Worm (Caenorhabditis elegans) whole organism, mixed stage, embryonic: Measurements from ENCODE around the gene spl-3.

Source experiments
- M03D4.4 ChIP-seq: sonication (generic microtip); optimal IDR thresholded peaks from 2 replicates; lab custom pipeline; 2017; ENCODE audit warnings: mild to moderate bottlenecking, missing genetic modification characterization, missing compliant biosample characterization
- bed-3 ChIP-seq: fragments of 200-800 bp; sonication (Bioruptor generic); optimal IDR thresholded peaks from 3 replicates; lab custom pipeline; 2018; ENCODE audit warnings: mild to moderate bottlenecking, missing genetic modification characterization, moderate library complexity, missing compliant biosample characterization
- blmp-1 ChIP-seq: fragments of 150-350 bp; optimal IDR thresholded peaks from 2 replicates; lab custom pipeline; 2014; ENCODE audit warnings: missing biosample characterization, missing genetic modification characterization
- ceh-39 ChIP-seq: fragments of 150-350 bp; optimal IDR thresholded peaks from 2 replicates; lab custom pipeline; 2014; ENCODE audit warnings: missing biosample characterization, missing genetic modification characterization
- ces-1 ChIP-seq: fragments of 150-350 bp; optimal IDR thresholded peaks from 2 replicates; lab custom pipeline; 2014; ENCODE audit warnings: missing biosample characterization, missing genetic modification reagents, missing genetic modification characterization
- drap-1 ChIP-seq: fragments of 200-800 bp; sonication (Bioruptor generic); optimal IDR thresholded peaks from 3 replicates; lab custom pipeline; 2018; ENCODE audit warnings: mild to moderate bottlenecking, missing genetic modification characterization, missing compliant biosample characterization
- elt-1 ChIP-seq: sonication (generic microtip); optimal IDR thresholded peaks from 2 replicates; lab custom pipeline; 2017; ENCODE audit warnings: missing genetic modification characterization, mild to moderate bottlenecking, missing compliant biosample characterization, antibody characterized with exemption, moderate library complexity, borderline replicate concordance; ENCODE audit not compliant: insufficient read depth
- elt-3 ChIP-seq: fragments of 150-350 bp; optimal IDR thresholded peaks from 2 replicates; lab custom pipeline; 2014; ENCODE audit warnings: missing biosample characterization, missing genetic modification characterization
- flh-1 ChIP-seq: fragments of 200-800 bp; sonication (Bioruptor generic); optimal IDR thresholded peaks from 2 replicates; lab custom pipeline; 2018; ENCODE audit warnings: mild to moderate bottlenecking, missing genetic modification characterization, moderate library complexity, missing compliant biosample characterization
- ham-2 ChIP-seq: fragments of 200-800 bp; sonication (Bioruptor generic); optimal IDR thresholded peaks from 2 replicates; lab custom pipeline; 2018; ENCODE audit warnings: mild to moderate bottlenecking, missing genetic modification characterization, missing compliant biosample characterization
- hlh-1 ChIP-seq: fragments of 150-350 bp; optimal IDR thresholded peaks from 2 replicates; lab custom pipeline; 2014; ENCODE audit warnings: missing biosample characterization, missing genetic modification reagents, missing genetic modification characterization
- lin-13 ChIP-seq: fragments of 150-350 bp; optimal IDR thresholded peaks from 2 replicates; lab custom pipeline; 2014; ENCODE audit warnings: missing biosample characterization, missing genetic modification characterization
- lin-32 ChIP-seq: fragments of 200-800 bp; sonication (Bioruptor generic); optimal IDR thresholded peaks from 2 replicates; lab custom pipeline; 2018; ENCODE audit warnings: mild to moderate bottlenecking, missing genetic modification characterization, missing compliant biosample characterization
- lsy-2 ChIP-seq: fragments of 150-350 bp; optimal IDR thresholded peaks from 2 replicates; lab custom pipeline; 2014; ENCODE audit warnings: missing biosample characterization, missing genetic modification characterization
- mab-5 ChIP-seq: fragments of 150-350 bp; optimal IDR thresholded peaks from 2 replicates; lab custom pipeline; 2014; ENCODE audit warnings: missing biosample characterization, missing genetic modification characterization
- mls-2 ChIP-seq: sonication (generic microtip); optimal IDR thresholded peaks from 2 replicates; lab custom pipeline; 2016; ENCODE audit warnings: mild to moderate bottlenecking, missing genetic modification characterization, moderate library complexity, missing compliant biosample characterization
- nhr-12 ChIP-seq: fragments of 150-350 bp; optimal IDR thresholded peaks from 2 replicates; lab custom pipeline; 2014; ENCODE audit warnings: missing biosample characterization, missing genetic modification characterization
- nhr-237 ChIP-seq: fragments of 150-350 bp; optimal IDR thresholded peaks from 2 replicates; lab custom pipeline; 2014; ENCODE audit warnings: missing biosample characterization, missing genetic modification characterization
- nhr-76 ChIP-seq: sonication (generic microtip); optimal IDR thresholded peaks from 2 replicates; lab custom pipeline; 2017; ENCODE audit warnings: missing biosample characterization, missing genetic modification characterization
- pha-4 ChIP-seq: fragments of 150-350 bp; optimal IDR thresholded peaks from 2 replicates; lab custom pipeline; 2018; ENCODE audit warnings: missing biosample characterization, missing genetic modification reagents, missing genetic modification characterization
- sem-2 ChIP-seq: fragments of 200-800 bp; sonication (Bioruptor generic); optimal IDR thresholded peaks from 2 replicates; lab custom pipeline; 2018; ENCODE audit warnings: mild to moderate bottlenecking, missing genetic modification characterization, missing compliant biosample characterization
- snpc-4 ChIP-seq: fragments of 150-350 bp; optimal IDR thresholded peaks from 2 replicates; lab custom pipeline; 2014; ENCODE audit warnings: missing biosample characterization, missing genetic modification characterization
- sptf-1 ChIP-seq: sonication (generic microtip); optimal IDR thresholded peaks from 2 replicates; lab custom pipeline; 2017; ENCODE audit warnings: mild to moderate bottlenecking, missing genetic modification characterization, moderate library complexity, missing compliant biosample characterization
- tbx-8 ChIP-seq: fragments of 200-800 bp; sonication (Bioruptor generic); optimal IDR thresholded peaks from 2 replicates; lab custom pipeline; 2018; ENCODE audit warnings: mild to moderate bottlenecking, missing genetic modification characterization, moderate library complexity, missing compliant biosample characterization
- unc-120 ChIP-seq: sonication (generic microtip); optimal IDR thresholded peaks from 2 replicates; lab custom pipeline; 2017; ENCODE audit warnings: missing genetic modification characterization, missing compliant biosample characterization; ENCODE audit not compliant: poor library complexity, severe bottlenecking
- unc-39 ChIP-seq: fragments of 150-350 bp; optimal IDR thresholded peaks from 2 replicates; lab custom pipeline; 2014; ENCODE audit warnings: missing biosample characterization, missing genetic modification characterization
- zip-8 ChIP-seq: fragments of 150-350 bp; optimal IDR thresholded peaks from 2 replicates; lab custom pipeline; 2014; ENCODE audit warnings: missing biosample characterization, missing genetic modification characterization
- ztf-11 ChIP-seq: fragments of 150-350 bp; optimal IDR thresholded peaks from 2 replicates; lab custom pipeline; 2014; ENCODE audit warnings: missing biosample characterization, missing genetic modification characterization

spl-3 gene

ce11 chrIV:1239686-1240085, 46.8 kb downstream of the spl-3 start, which contains the start of gene F38A1.8 (continued):
- no peak for TF ChIP-seq unc-39
- TF ChIP-seq elt-1 (tag; lab: Kevin White, UChicago), result no peak
- TF ChIP-seq tbx-8 (GFP tag; lab: Kevin White, UChicago), result no peak
- TF ChIP-seq elt-3 (tag; lab: Kevin White, UChicago), result no peak
- TF ChIP-seq lsy-2 (tag; lab: Kevin White, UChicago), result peak; percentile 64
- TF ChIP-seq ces-1 (GFP tag; lab: Kevin White, UChicago), result no peak
- TF ChIP-seq, all 35 proteins: peak for 5

DNA sequence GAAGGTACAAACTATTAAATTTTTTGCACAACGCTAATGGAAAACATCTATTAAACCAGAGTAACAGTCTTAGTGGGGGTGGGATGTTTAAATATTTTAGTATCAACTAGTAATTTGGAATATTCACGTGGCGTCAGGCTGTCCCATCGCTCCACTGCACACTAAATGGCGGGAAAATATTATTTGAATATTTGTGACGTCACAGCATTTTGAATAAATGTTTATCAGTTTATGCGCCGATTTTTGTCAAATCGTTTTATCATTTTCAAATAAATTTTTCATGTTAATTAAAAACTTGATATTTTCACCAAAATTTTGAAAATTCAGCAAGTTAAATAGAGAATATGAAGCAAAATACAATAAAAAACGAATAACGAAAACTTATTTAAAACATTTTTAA, 50.4 kb downstream of the spl-3 start, which contains the start of gene F38A1.15:
F38A1.15 (minus strand) TSS at position 101 of the 400 bp plus-strand sequence.
- no peak for TF ChIP-seq sptf-1 (tag; lab: Kevin White, UChicago)
- no peak for TF ChIP-seq nhr-76 (tag; lab: Kevin White, UChicago)
- TF ChIP-seq flh-1, result no peak
- no peak for TF ChIP-seq bed-3 (GFP tag; lab: Kevin White, UChicago)
- TF ChIP-seq lsy-2 (tag; lab: Kevin White, UChicago), result no peak
- no peak for TF ChIP-seq nhr-12
- TF ChIP-seq tbx-8 (GFP tag; lab: Kevin White, UChicago), result no peak
- TF ChIP-seq blmp-1 (tag; lab: Kevin White, UChicago), result no peak
- no peak for TF ChIP-seq zip-8 (tag; lab: Kevin White, UChicago)
- no peak for TF ChIP-seq sem-2
- no peak for TF ChIP-seq nhr-237 (tag; lab: Kevin White, UChicago)

- TF ChIP-seq mls-2 (tag; lab: Kevin White, UChicago) (no peak), lin-32 (no peak), hlh-1 (tag; lab: Kevin White, UChicago) (no peak), zip-8 (tag; lab: Kevin White, UChicago) (no peak), ceh-39 (tag; lab: Kevin White, UChicago) (no peak), mab-5 (tag; lab: Kevin White, UChicago) (no peak), drap-1 (GFP tag; lab: Kevin White, UChicago) (no peak), ztf-11 (tag; lab: Kevin White, UChicago) (no peak), elt-1 (tag; lab: Kevin White, UChicago) (no peak), M03D4.4 (tag; lab: Kevin White, UChicago) (no peak), nhr-237 (tag; lab: Kevin White, UChicago) (no peak)
- TF ChIP-seq, all 35 proteins: peak for 0
Measured at ce11 chrIV:1245244-1245643, 52.4 kb downstream of the spl-3 start, which contains the start of gene F38A1.9. Gene F38A1.9 (minus strand): TSS chrIV:1245344.

ce11 chrIV:1246762-1247436, 54.0 kb downstream of the spl-3 start, which contains the start of the genes clec-165 and F38A1.11:
Gene clec-165 (minus strand): TSS chrIV:1246886.
Gene F38A1.11 (plus strand): TSS chrIV:1247386.
- TF ChIP-seq ham-2 (GFP tag; lab: Kevin White, UChicago), result no peak
- no peak for TF ChIP-seq blmp-1 (tag; lab: Kevin White, UChicago)
- no peak for TF ChIP-seq lin-13 (tag; lab: Kevin White, UChicago)
- TF ChIP-seq hlh-1 (tag; lab: Kevin White, UChicago), result no peak
- TF ChIP-seq nhr-76 (tag; lab: Kevin White, UChicago), result no peak
- TF ChIP-seq drap-1 (GFP tag; lab: Kevin White, UChicago), result no peak
- TF ChIP-seq pha-4 (tag; lab: Kevin White, UChicago), result no peak
- no peak for TF ChIP-seq zip-8 (tag; lab: Kevin White, UChicago)
- TF ChIP-seq lin-32, result no peak
- TF ChIP-seq snpc-4 (tag; lab: Kevin White, UChicago), result no peak
- TF ChIP-seq unc-39, result no peak
- TF ChIP-seq lsy-2 (tag; lab: Kevin White, UChicago), result no peak
- TF ChIP-seq unc-120 (tag; lab: Kevin White, UChicago), result no peak
- TF ChIP-seq ceh-39 (tag; lab: Kevin White, UChicago), result no peak
- TF ChIP-seq bed-3 (GFP tag; lab: Kevin White, UChicago), result no peak
- TF ChIP-seq mls-2 (tag; lab: Kevin White, UChicago), result no peak
- TF ChIP-seq, all 35 proteins: peak for 0
